Worm (Caenorhabditis elegans): ENCODE data around the gene clec-52.

Gene clec-52

ce11 chrIV:8136005-8136512 is 32.5 kb downstream of the clec-52 start, which contains the start of the genes isp-1 and islo-1 (continued):
- TF ChIP-seq C06A6.2 (GFP tag; conservative IDR thresholded peaks at IDR 0.05) (no peak), C17E4.6 (GFP tag; IDR thresholded peaks at IDR 0.05) (no peak), sptf-2 (GFP tag; optimal IDR thresholded peaks at IDR 0.05) (no peak), F37B4.10 (GFP tag; IDR thresholded peaks at IDR 0.05) (no peak), atf-7 (tag; optimal IDR thresholded peaks at IDR 0.05) (no peak), repo-1 (tag; optimal IDR thresholded peaks at IDR 0.05) (no peak), gei-17 (GFP tag; optimal IDR thresholded peaks at IDR 0.05) (no peak), sea-2 (GFP tag; IDR thresholded peaks at IDR 0.05) (no peak), T07F8.4 (tag; optimal IDR thresholded peaks at IDR 0.05) (no peak), snpc-1.1 (tag; optimal IDR thresholded peaks at IDR 0.05; ENCODE audit: insufficient read depth) (no peak), Y53G8AR.9 (GFP tag; conservative IDR thresholded peaks at IDR 0.05) (no peak), him-1 (tag; optimal IDR thresholded peaks at IDR 0.05) (no peak), ama-1 (optimal IDR thresholded peaks at IDR 0.05) (no peak), ama-1 (GFP tag; optimal IDR thresholded peaks at IDR 0.05) (no peak), unc-130 (GFP tag; optimal IDR thresholded peaks at IDR 0.05) (no peak), K12H6.12 (tag; optimal IDR thresholded peaks at IDR 0.05) (peak; percentile 33), tlf-1 (GFP tag; optimal IDR thresholded peaks at IDR 0.05) (no peak), F57A8.1 (GFP tag; optimal IDR thresholded peaks at IDR 0.05) (no peak), ceh-27 (GFP tag; optimal IDR thresholded peaks at IDR 0.05) (peak; percentile 25), zim-3 (tag; optimal IDR thresholded peaks at IDR 0.05) (no peak), pbrm-1 (GFP tag; IDR thresholded peaks at IDR 0.05) (no peak), nhr-27 (tag; optimal IDR thresholded peaks at IDR 0.05) (no peak), ets-4 (GFP tag; optimal IDR thresholded peaks at IDR 0.05) (no peak), efl-1 (GFP tag; optimal IDR thresholded peaks at IDR 0.05) (no peak), snpc-1.3 (tag; optimal IDR thresholded peaks at IDR 0.05; ENCODE audit: insufficient read depth) (no peak), T26A5.8 (tag; optimal IDR thresholded peaks at IDR 0.05) (no peak), Y79H2A.3 (GFP tag; conservative IDR thresholded peaks at IDR 0.05) (no peak), hsf-1 (GFP tag; IDR thresholded peaks at IDR 0.05) (no peak), ztf-18 (tag; optimal IDR thresholded peaks at IDR 0.05) (no peak)

ce11 chrIV:8133536-8133935 is 35.0 kb downstream of the clec-52 start, which contains the start of gene sph-1:
Gene sph-1, minus strand, starts transcription at chrIV:8133558.
- no peak for TF ChIP-seq mxl-1 (tag; optimal IDR thresholded peaks at IDR 0.05)
- TF ChIP-seq dpff-1 (tag; optimal IDR thresholded peaks at IDR 0.05): no peak
- TF ChIP-seq nhr-90 (tag; optimal IDR thresholded peaks at IDR 0.05): no peak
- TF ChIP-seq ztf-22 (GFP tag; optimal IDR thresholded peaks at IDR 0.05): no peak
- TF ChIP-seq ztf-28 (GFP tag; IDR thresholded peaks at IDR 0.05): no peak
- no peak for TF ChIP-seq pha-4 (tag; optimal IDR thresholded peaks at IDR 0.05)
- no peak for TF ChIP-seq ceh-58 (GFP tag; IDR thresholded peaks at IDR 0.05)
- no peak for TF ChIP-seq F57C9.4 (tag; optimal IDR thresholded peaks at IDR 0.05)
- TF ChIP-seq hrde-1 (tag; optimal IDR thresholded peaks at IDR 0.05; ENCODE audit: borderline replicate concordance): no peak
- TF ChIP-seq F55B11.4 (tag; optimal IDR thresholded peaks at IDR 0.05; ENCODE audit: borderline replicate concordance, insufficient read depth): no peak
- TF ChIP-seq ZK185.1 (tag; optimal IDR thresholded peaks at IDR 0.05; ENCODE audit: poor library complexity, severe bottlenecking): no peak
- TF ChIP-seq nhr-179 (tag; optimal IDR thresholded peaks at IDR 0.05): no peak
- TF ChIP-seq F49E8.2 (tag; optimal IDR thresholded peaks at IDR 0.05; ENCODE audit: insufficient read depth): no peak
- TF ChIP-seq zim-3 (tag; optimal IDR thresholded peaks at IDR 0.05): no peak
- no peak for TF ChIP-seq T26A5.8 (tag; optimal IDR thresholded peaks at IDR 0.05)
- TF ChIP-seq aptf-2 (GFP tag; conservative IDR thresholded peaks at IDR 0.05): no peak
- TF ChIP-seq tbx-9 (tag; optimal IDR thresholded peaks at IDR 0.05; ENCODE audit: borderline replicate concordance): no peak
- TF ChIP-seq let-526 (GFP tag; IDR thresholded peaks at IDR 0.05): no peak
- TF ChIP-seq ceh-100 (GFP tag; IDR thresholded peaks at IDR 0.05): no peak
- TF ChIP-seq lsl-1 (GFP tag; optimal IDR thresholded peaks at IDR 0.05): no peak
- no peak for TF ChIP-seq attf-6 (GFP tag; IDR thresholded peaks at IDR 0.05)
- TF ChIP-seq ets-4 (GFP tag; optimal IDR thresholded peaks at IDR 0.05): no peak
- 0 out of 2 replicates have a peak, but pooled peaks have one; percentile 15 for TF ChIP-seq lin-26 (GFP tag; IDR thresholded peaks at IDR 0.05)
- no peak for TF ChIP-seq Y79H2A.3 (GFP tag; conservative IDR thresholded peaks at IDR 0.05)
